Fruit fly (Drosophila melanogaster) S2 (cell line): ENCODE results near the gene MtnC.

ENCODE experiments used
- CG8478 ChIP-seq: fragments of >200 bp; optimal IDR thresholded peaks from 2 replicates; lab custom pipeline; 2018
- CTCF ChIP-seq, 2 experiments: fragments of >200 bp; optimal IDR thresholded peaks; 2 replicates each; lab custom pipeline; 2018

DNA sequence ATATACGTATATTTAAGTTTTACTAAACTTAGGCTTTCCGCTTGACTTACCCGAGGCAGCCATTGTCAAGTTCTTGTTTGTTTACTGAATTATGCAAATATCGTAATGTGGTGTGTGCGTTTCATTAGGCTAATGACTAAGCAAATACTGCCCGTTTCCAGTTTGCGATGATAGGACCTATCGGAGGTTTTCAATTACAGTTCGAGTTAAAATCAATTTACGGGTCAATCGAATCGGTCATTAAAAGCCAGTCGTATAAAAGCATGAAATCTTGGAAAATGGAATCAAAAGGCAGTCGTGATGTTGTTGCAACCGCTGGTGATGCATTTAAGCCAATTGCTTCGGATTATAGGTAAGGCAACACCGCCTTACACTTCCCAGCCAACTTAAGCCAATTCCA lies 21.4 kb upstream of the MtnC start, which contains the start of gene Ir92a:
- TF ChIP-seq CTCF (optimal IDR thresholded peaks at IDR 0.05; lab: Kevin White, UChicago), result no peak
- no peak for TF ChIP-seq CG8478 (lab: Kevin White, UChicago)
